Worm (Caenorhabditis elegans): Measurements from ENCODE around the gene nit-1.
A peak's percentile ranks its signal among the peaks of the same experiment; 100 is the strongest.

Gene nit-1

DNA sequence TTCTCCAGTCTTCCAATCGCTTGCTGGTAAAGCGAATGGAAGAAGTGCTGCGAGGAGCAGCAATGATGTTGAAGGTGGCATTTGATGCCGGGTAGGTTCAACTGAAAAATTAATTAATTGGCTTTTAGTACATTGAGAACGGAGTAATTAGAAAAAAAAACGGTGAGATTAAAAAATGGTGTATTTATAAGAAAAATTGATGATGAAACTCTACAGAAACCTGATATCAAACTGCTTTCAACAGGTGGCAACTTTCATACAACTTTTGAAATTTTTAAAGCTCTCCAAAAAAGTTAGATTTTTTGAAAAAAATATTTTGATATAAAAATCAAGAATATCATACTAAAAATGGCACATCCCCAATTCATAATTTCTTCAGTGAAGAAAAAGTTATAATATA is 8.0 kb upstream of the nit-1 start, which contains the start of gene pat-3:
Gene pat-3, minus strand, starts transcription at position 101 of the 400 bp plus-strand sequence.
- no peak for TF ChIP-seq elt-2 (tag; optimal IDR thresholded peaks at IDR 0.05)

DNA sequence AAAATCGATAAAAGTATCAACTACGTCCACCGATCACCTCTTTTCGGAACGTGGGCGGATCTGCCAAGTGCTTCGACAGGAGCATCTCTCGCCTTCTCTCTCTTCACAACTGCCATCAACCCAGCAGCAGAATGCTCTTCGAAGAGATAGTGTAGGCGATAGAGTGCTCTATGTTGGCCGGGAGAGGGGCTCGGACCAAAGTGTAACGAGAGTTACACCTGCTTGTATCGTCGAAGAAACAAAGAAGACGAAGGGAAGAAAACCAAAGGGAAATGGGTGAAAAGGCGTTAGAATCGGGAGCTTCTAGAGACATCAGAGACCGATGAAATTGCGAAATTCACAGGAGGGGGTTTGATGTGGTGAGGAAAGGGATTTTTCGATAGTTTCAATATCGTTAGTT is 7.2 kb upstream of the nit-1 start:
- TF ChIP-seq C04F5.9 (tag; optimal IDR thresholded peaks at IDR 0.05) (no peak), tlp-1 (tag; optimal IDR thresholded peaks at IDR 0.05) (no peak), ceh-90 (tag; optimal IDR thresholded peaks at IDR 0.05) (no peak), alr-1 (tag; optimal IDR thresholded peaks at IDR 0.05; ENCODE audit: borderline replicate concordance) (no peak), efl-3 (GFP tag; optimal IDR thresholded peaks at IDR 0.05) (no peak), nhr-28 (tag; optimal IDR thresholded peaks at IDR 0.05) (no peak), nhr-20 (tag; optimal IDR thresholded peaks at IDR 0.05) (peak; percentile 31), sptf-1 (tag; optimal IDR thresholded peaks at IDR 0.05) (no peak), zag-1 (tag; optimal IDR thresholded peaks at IDR 0.05) (no peak), nhr-71 (tag; optimal IDR thresholded peaks at IDR 0.05) (peak; percentile 37), ztf-4 (tag; optimal IDR thresholded peaks at IDR 0.05) (no peak), nhr-85 (tag) (no peak), lin-35 (GFP tag; optimal IDR thresholded peaks at IDR 0.05) (no peak), dpl-1 (GFP tag; optimal IDR thresholded peaks at IDR 0.05) (no peak), zip-4 (GFP tag; optimal IDR thresholded peaks at IDR 0.05) (no peak), tbx-2 (tag; optimal IDR thresholded peaks at IDR 0.05) (no peak), fkh-4 (tag; optimal IDR thresholded peaks at IDR 0.05; ENCODE audit: borderline replicate concordance) (no peak), sup-37 (GFP tag; optimal IDR thresholded peaks at IDR 0.05) (no peak), dsc-1 (tag; optimal IDR thresholded peaks at IDR 0.05) (no peak), ets-5 (GFP tag; IDR thresholded peaks at IDR 0.05) (no peak), pax-3 (tag; optimal IDR thresholded peaks at IDR 0.05) (no peak), nhr-84 (tag; optimal IDR thresholded peaks at IDR 0.05) (no peak), nhr-19 (GFP tag; conservative IDR thresholded peaks at IDR 0.05) (peak; percentile 18; the same call in 1 of the 2 replicates), rnt-1 (tag; optimal IDR thresholded peaks at IDR 0.05) (peak; percentile 60), elt-2 (tag; optimal IDR thresholded peaks at IDR 0.05) (no peak), lin-14 (GFP tag; optimal IDR thresholded peaks at IDR 0.05) (peak; percentile 47), pag-3 (tag; optimal IDR thresholded peaks at IDR 0.05; ENCODE audit: borderline replicate concordance, insufficient read depth) (peak; percentile 64), nhr-237 (tag; optimal IDR thresholded peaks at IDR 0.05) (no peak), lsy-2 (tag; optimal IDR thresholded peaks at IDR 0.05) (peak in 1 of 2 experiments; percentile 21)

DNA sequence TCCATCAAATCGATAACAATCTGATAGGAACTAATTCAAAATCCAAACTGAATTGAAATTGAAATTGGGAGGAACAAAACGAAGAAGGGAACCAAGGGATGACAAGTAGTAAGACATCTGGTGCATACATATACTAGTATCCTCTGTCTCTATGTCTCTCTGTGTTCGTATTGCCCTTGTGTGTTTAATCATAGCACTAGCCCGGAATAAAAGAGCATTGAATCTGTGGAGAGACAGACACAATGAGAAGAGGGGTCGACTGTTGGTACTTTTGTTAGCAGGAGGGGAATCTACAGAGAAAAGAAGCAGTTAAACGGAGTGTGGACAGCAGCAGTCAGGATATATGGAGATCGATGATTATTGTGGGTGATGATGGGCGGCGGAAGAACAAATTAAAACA is 6.3 kb upstream of the nit-1 start:
- TF ChIP-seq xbp-1 (tag; optimal IDR thresholded peaks at IDR 0.05): no peak
- no peak for TF ChIP-seq C34B4.2 (tag; optimal IDR thresholded peaks at IDR 0.05)
- no peak for TF ChIP-seq ceh-88 (GFP tag; IDR thresholded peaks at IDR 0.05)
- TF ChIP-seq nhr-11 (tag; optimal IDR thresholded peaks at IDR 0.05): no peak
- TF ChIP-seq alr-1 (tag; optimal IDR thresholded peaks at IDR 0.05; ENCODE audit: borderline replicate concordance): no peak
- TF ChIP-seq efl-1 (optimal IDR thresholded peaks at IDR 0.05): peak in 1 of 2 experiments; percentile 16
- TF ChIP-seq efl-1 (GFP tag; optimal IDR thresholded peaks at IDR 0.05 in 1 of 2): no peak
- peak; percentile 65 for TF ChIP-seq mep-1 (tag; optimal IDR thresholded peaks at IDR 0.05)
- TF ChIP-seq zag-1 (tag; optimal IDR thresholded peaks at IDR 0.05): no peak
- peak in 1 of 2 experiments; percentile 23 for TF ChIP-seq lin-35 (GFP tag; optimal IDR thresholded peaks at IDR 0.05)
- TF ChIP-seq C04F5.9 (tag; optimal IDR thresholded peaks at IDR 0.05): no peak
- TF ChIP-seq hpl-2 (GFP tag; optimal IDR thresholded peaks at IDR 0.05): no peak
- TF ChIP-seq dsc-1 (tag; optimal IDR thresholded peaks at IDR 0.05): peak; percentile 15
- TF ChIP-seq mdl-1 (tag; optimal IDR thresholded peaks at IDR 0.05): no peak
- no peak for TF ChIP-seq pag-3 (tag; optimal IDR thresholded peaks at IDR 0.05; ENCODE audit: borderline replicate concordance, insufficient read depth)
- TF ChIP-seq nhr-28 (tag; optimal IDR thresholded peaks at IDR 0.05): no peak
- TF ChIP-seq lsy-2 (tag; optimal IDR thresholded peaks at IDR 0.05): peak; percentile 4 to 19
- no peak for TF ChIP-seq sup-37 (GFP tag; optimal IDR thresholded peaks at IDR 0.05)
- peak; percentile 58 for TF ChIP-seq lin-14 (GFP tag; optimal IDR thresholded peaks at IDR 0.05)
- no peak for TF ChIP-seq ceh-90 (tag; optimal IDR thresholded peaks at IDR 0.05)
- no peak for TF ChIP-seq aly-2 (tag; optimal IDR thresholded peaks at IDR 0.05)
- no peak for TF ChIP-seq unc-30 (tag; optimal IDR thresholded peaks at IDR 0.05)
- no peak for TF ChIP-seq nhr-20 (tag; optimal IDR thresholded peaks at IDR 0.05)
- TF ChIP-seq nhr-12 (tag; optimal IDR thresholded peaks at IDR 0.05): no peak
- TF ChIP-seq lin-39 (tag; optimal IDR thresholded peaks at IDR 0.05): no peak
- TF ChIP-seq tbx-2 (tag; optimal IDR thresholded peaks at IDR 0.05): no peak
- no peak for TF ChIP-seq pax-3 (tag; optimal IDR thresholded peaks at IDR 0.05)
- no peak for TF ChIP-seq unc-86 (tag; optimal IDR thresholded peaks at IDR 0.05)
- TF ChIP-seq snpc-4 (tag; optimal IDR thresholded peaks at IDR 0.05): no peak
- TF ChIP-seq snu-23 (GFP tag; optimal IDR thresholded peaks at IDR 0.05): peak; percentile 34
- no peak for TF ChIP-seq nhr-90 (tag; optimal IDR thresholded peaks at IDR 0.05; ENCODE audit: poor library complexity)
- no peak for TF ChIP-seq ceh-82 (tag; optimal IDR thresholded peaks at IDR 0.05)
- TF ChIP-seq fkh-4 (tag; optimal IDR thresholded peaks at IDR 0.05; ENCODE audit: borderline replicate concordance): no peak
- no peak for TF ChIP-seq elt-3 (tag; optimal IDR thresholded peaks at IDR 0.05)
